Worm (Caenorhabditis elegans): ENCODE data around the gene nhr-18.

DNA sequence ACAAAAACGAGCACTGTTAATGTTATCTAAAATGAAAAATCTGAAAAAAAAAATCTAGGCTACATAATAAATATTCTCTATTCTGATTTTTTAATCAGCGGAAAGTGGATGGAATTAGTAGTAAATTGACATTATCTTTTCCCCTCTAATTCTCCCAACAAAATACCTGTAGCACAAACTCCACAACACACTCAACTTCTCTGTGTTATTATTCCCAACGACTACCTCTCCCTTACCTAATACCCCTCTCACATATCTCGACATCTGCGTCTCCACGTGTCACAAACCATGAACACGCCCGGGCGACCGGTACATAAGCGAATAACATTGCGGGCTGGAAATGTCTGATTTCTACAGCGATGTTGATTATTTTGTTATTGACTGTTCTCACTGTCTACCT lies 43.8 kb upstream of the nhr-18 start, which contains the start of gene cyp-33C2:
- no peak for TF ChIP-seq tab-1 (GFP tag; IDR thresholded peaks at IDR 0.05)
- no peak for TF ChIP-seq ref-1 (GFP tag; conservative IDR thresholded peaks at IDR 0.05)
- TF ChIP-seq klf-2 (GFP tag; conservative IDR thresholded peaks at IDR 0.05): no peak

Measured in whole organism, midembryonic.